Worm (Caenorhabditis elegans) whole organism, late embryonic: ENCODE measurements around the gene F53H4.3.
A peak's percentile ranks its signal among the peaks of the same experiment; 100 is the strongest.

Experiments
- C08G9.2 ChIP-seq: sonication (generic microtip); optimal IDR thresholded peaks from 2 replicates; lab custom pipeline; 2016; ENCODE audit warnings: mild to moderate bottlenecking, missing genetic modification characterization, moderate library complexity, missing compliant biosample characterization
- ceh-22 ChIP-seq: sonication (generic microtip); optimal IDR thresholded peaks from 2 replicates; lab custom pipeline; 2017; ENCODE audit warnings: missing biosample characterization, missing genetic modification characterization
- ceh-6 ChIP-seq: fragments of 200-800 bp; sonication (Bioruptor generic); optimal IDR thresholded peaks from 2 replicates; lab custom pipeline; 2018; ENCODE audit warnings: mild to moderate bottlenecking, missing genetic modification characterization, missing compliant biosample characterization
- elt-4 ChIP-seq: sonication (generic microtip); optimal IDR thresholded peaks from 2 replicates; lab custom pipeline; 2016; ENCODE audit warnings: missing genetic modification characterization, missing compliant biosample characterization
- fkh-10 ChIP-seq: fragments of 150-350 bp; optimal IDR thresholded peaks from 2 replicates; lab custom pipeline; 2014; ENCODE audit warnings: missing biosample characterization, missing genetic modification reagents, missing genetic modification characterization
- pqm-1 ChIP-seq: sonication (generic microtip); optimal IDR thresholded peaks from 2 replicates; lab custom pipeline; 2016; ENCODE audit warnings: missing genetic modification characterization, missing compliant biosample characterization
- ref-2 ChIP-seq: sonication (generic microtip); optimal IDR thresholded peaks from 2 replicates; lab custom pipeline; 2016; ENCODE audit warnings: missing genetic modification characterization, missing compliant biosample characterization
- rnt-1 ChIP-seq: sonication (generic microtip); optimal IDR thresholded peaks from 2 replicates; lab custom pipeline; 2016; ENCODE audit warnings: missing genetic modification characterization, missing compliant biosample characterization
- sox-2 ChIP-seq: fragments of 200-800 bp; sonication (Bioruptor generic); IDR thresholded peaks from 2 replicates; pipeline ENCODE4 v1.3.6; 2022; ENCODE audit warnings: missing genetic modification reagents, missing genetic modification characterization, missing compliant biosample characterization
- unc-55 ChIP-seq: sonication (generic microtip); optimal IDR thresholded peaks from 2 replicates; lab custom pipeline; 2017; ENCODE audit warnings: missing biosample characterization, missing genetic modification reagents, missing genetic modification characterization
- unc-86 ChIP-seq: sonication (generic microtip); optimal IDR thresholded peaks from 2 replicates; lab custom pipeline; 2016; ENCODE audit warnings: missing genetic modification characterization, missing compliant biosample characterization

- TF ChIP-seq C08G9.2 (tag; lab: Kevin White, UChicago) = no peak
- no peak for TF ChIP-seq ceh-22 (tag; lab: Kevin White, UChicago)
- no peak for TF ChIP-seq unc-86 (tag; lab: Kevin White, UChicago)
- no peak for TF ChIP-seq ref-2
- no peak for TF ChIP-seq sox-2 (GFP tag; lab: Robert Waterston, UW)
- no peak for TF ChIP-seq rnt-1 (tag; lab: Kevin White, UChicago)
- no peak for TF ChIP-seq pqm-1 (tag; lab: Kevin White, UChicago)
- no peak for TF ChIP-seq fkh-10 (GFP tag; lab: Kevin White, UChicago)
- no peak for TF ChIP-seq elt-4 (tag; lab: Kevin White, UChicago)
- TF ChIP-seq unc-55 (GFP tag; lab: Kevin White, UChicago) = no peak
- peak; percentile 29 for TF ChIP-seq ceh-6 (GFP tag; lab: Kevin White, UChicago)
These were observed 10.5 kb downstream of the F53H4.3 start for ce11 chrX:15876936-15877335.
